Worm (Caenorhabditis elegans) whole organism, L4 larva: ENCODE measurements around the gene Y41D4B.4.

Source experiments
- daf-12 ChIP-seq: fragments of 150-350 bp; optimal IDR thresholded peaks from 2 replicates; lab custom pipeline; 2014; ENCODE audit warnings: missing biosample characterization, missing genetic modification reagents, missing genetic modification characterization
- daf-19 ChIP-seq: fragments of 200-800 bp; sonication (Bioruptor generic); conservative IDR thresholded peaks from 2 replicates; pipeline ENCODE4 v1.3.6; 2022; ENCODE audit warnings: missing genetic modification characterization, missing compliant biosample characterization
- fkh-10 ChIP-seq: fragments of 150-350 bp; optimal IDR thresholded peaks from 2 replicates; lab custom pipeline; 2014; ENCODE audit warnings: missing biosample characterization, missing genetic modification reagents, missing genetic modification characterization
- jun-1 ChIP-seq: fragments of 150-350 bp; optimal IDR thresholded peaks from 2 replicates; lab custom pipeline; 2014; ENCODE audit warnings: missing biosample characterization, missing genetic modification reagents, missing genetic modification characterization
- lin-13 ChIP-seq: fragments of 150-350 bp; optimal IDR thresholded peaks from 2 replicates; lab custom pipeline; 2014; ENCODE audit warnings: missing biosample characterization, missing genetic modification reagents, missing genetic modification characterization
- lin-15B ChIP-seq: fragments of 150-350 bp; sonication (generic microtip); optimal IDR thresholded peaks from 3 replicates; lab custom pipeline; 2014; ENCODE audit warnings: missing biosample characterization, missing genetic modification characterization
- nhr-77 ChIP-seq: fragments of 150-350 bp; optimal IDR thresholded peaks from 2 replicates; lab custom pipeline; 2014; ENCODE audit warnings: missing biosample characterization, missing genetic modification characterization
- saeg-2 ChIP-seq: fragments of 200-800 bp; sonication (Bioruptor generic); IDR thresholded peaks from 2 replicates; pipeline ENCODE4 v1.3.6; 2022; ENCODE audit warnings: missing genetic modification reagents, missing genetic modification characterization, missing compliant biosample characterization
- zip-11 ChIP-seq: fragments of 200-800 bp; sonication (Bioruptor generic); IDR thresholded peaks from 2 replicates; pipeline ENCODE4 v1.3.6; 2022; ENCODE audit warnings: missing genetic modification characterization, missing compliant biosample characterization
- ztf-11 ChIP-seq: fragments of 150-350 bp; optimal IDR thresholded peaks from 2 replicates; lab custom pipeline; 2014; ENCODE audit warnings: missing biosample characterization, missing genetic modification characterization

DNA sequence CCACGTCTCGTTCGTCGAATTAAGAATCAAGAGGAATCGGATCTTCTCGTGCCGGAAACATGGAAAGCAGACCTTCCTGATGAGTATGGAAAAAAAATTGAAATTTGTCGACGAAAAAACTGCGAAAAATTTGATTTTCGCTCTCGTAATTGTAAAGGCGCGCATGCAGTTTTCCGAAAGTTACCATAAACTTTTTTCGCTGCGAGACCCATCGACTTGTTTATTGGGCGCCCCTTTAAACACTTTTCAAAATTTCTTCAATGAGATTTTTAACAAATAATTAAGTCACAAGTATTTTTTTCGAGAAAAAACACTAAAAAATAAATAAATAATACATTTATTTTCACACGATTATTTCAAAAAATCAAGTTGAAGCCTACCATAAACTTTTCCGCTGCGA lies 825 bp downstream of the Y41D4B.4 start:
- TF ChIP-seq lin-15B (no peak), daf-12 (tag; lab: Kevin White, UChicago) (no peak), ztf-11 (tag; lab: Kevin White, UChicago) (no peak), zip-11 (no peak), fkh-10 (GFP tag; lab: Kevin White, UChicago) (no peak), saeg-2 (GFP tag; lab: Robert Waterston, UW) (no peak), lin-13 (GFP tag; lab: Kevin White, UChicago) (no peak), daf-19 (no peak), nhr-77 (tag; lab: Kevin White, UChicago) (no peak), jun-1 (tag; lab: Kevin White, UChicago) (no peak)
